Worm (Caenorhabditis elegans): ENCODE results near the gene F39D8.3.

DNA sequence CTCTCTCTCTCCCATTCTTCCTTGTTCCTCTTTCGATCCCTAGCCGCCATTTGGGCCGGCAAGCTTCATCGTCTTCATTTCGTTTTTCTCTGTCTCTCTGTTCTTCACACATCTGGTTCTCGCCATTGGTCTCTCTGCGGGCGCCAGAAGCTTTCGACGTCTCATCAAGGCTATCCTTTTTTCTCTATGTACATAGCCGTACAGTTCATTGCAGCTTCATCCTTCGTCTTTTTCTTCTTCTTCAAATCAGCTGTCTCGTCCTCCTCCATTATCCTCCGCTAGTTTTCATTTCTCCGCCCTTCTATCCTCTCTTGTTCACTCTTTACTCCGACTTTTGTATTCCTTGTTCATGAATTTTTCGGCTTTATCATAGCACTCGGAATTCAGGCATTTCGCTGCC is at the start of gene F39D8.3:
- TF ChIP-seq aha-1 (tag; optimal IDR thresholded peaks at IDR 0.05) (no peak), dpl-1 (GFP tag; optimal IDR thresholded peaks at IDR 0.05) (no peak), xbp-1 (tag; optimal IDR thresholded peaks at IDR 0.05) (no peak), pqm-1 (tag; optimal IDR thresholded peaks at IDR 0.05) (no peak)
